Fruit fly (Drosophila melanogaster) S2 (cell line): ENCODE results near the gene PIG-T.

ENCODE experiments used
- CG8478 ChIP-seq: fragments of >200 bp; optimal IDR thresholded peaks from 2 replicates; lab custom pipeline; 2018
- CTCF ChIP-seq, 2 experiments: fragments of >200 bp; optimal IDR thresholded peaks; 2 replicates each; lab custom pipeline; 2018

dm6 chrX:8414351-8414750, 7.3 kb upstream of the PIG-T start:
- no peak for TF ChIP-seq CG8478 (lab: Kevin White, UChicago)
- TF ChIP-seq CTCF (optimal IDR thresholded peaks at IDR 0.05; lab: Kevin White, UChicago) = no peak
